Worm (Caenorhabditis elegans) whole organism, dauer: Measurements from ENCODE around the gene fbxa-167.
"Not testable (repeated sequence)": the region's sequence is repeated elsewhere in the genome, so short reads cannot be mapped to it uniquely, and the experiment has no call there.

Experiments
- unc-62 ChIP-seq: sonication (generic microtip); optimal IDR thresholded peaks from 2 replicates; lab custom pipeline; 2017; ENCODE audit warnings: missing biosample characterization, missing genetic modification reagents, missing genetic modification characterization

The fbxa-167 gene

DNA sequence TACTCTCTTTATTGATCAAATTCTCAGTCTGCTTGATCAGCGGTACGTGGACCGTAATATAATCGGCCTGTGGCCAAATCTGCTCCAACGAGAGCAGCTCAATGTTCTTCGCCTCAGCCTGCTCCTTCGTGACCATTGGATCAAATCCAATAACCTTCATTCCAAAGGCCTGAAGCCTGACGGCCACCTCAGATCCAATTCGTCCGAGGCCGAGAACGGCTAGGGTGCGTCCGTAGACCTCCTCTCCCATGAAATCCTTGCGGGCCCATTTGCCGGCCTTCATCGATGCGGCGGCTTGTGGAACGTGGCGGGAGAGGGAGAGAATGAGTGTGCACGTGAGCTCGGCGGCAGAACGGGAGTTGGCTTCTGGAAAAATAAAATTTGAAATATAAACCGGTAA is 3.8 kb upstream of the fbxa-167 start:
- TF ChIP-seq unc-62 (GFP tag; lab: Kevin White, UChicago) = no peak

DNA sequence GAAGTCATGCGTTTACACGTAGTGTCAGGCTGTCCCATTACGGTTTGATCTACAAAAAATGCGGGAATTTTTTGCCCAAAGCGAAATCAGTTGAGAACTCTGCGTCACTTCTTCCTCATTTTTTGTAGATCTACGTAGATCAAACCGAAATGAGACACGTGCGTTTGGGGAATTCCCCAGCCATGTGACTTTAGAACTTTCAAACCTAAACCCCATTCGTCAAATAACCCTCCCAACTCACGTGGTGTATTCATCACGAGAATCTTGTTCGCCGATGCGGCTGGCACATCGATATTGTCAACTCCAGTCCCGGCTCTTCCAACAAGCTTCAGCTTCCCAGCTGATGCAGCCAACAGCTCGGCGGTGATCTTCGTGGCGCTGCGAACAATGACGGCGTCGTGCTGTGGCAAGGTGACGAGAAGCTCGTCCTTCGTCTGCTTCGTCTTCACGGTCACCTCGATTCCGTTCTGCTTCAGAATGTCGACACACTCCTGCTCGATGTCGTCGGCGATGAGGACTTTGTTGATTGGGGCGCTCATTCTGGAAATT is 3.3 kb upstream of the fbxa-167 start, which contains the start of gene phdh-1:
phdh-1 (minus strand) TSS at position 540 of the 549 bp plus-strand sequence.
- TF ChIP-seq unc-62 (GFP tag; lab: Kevin White, UChicago) = no peak

DNA sequence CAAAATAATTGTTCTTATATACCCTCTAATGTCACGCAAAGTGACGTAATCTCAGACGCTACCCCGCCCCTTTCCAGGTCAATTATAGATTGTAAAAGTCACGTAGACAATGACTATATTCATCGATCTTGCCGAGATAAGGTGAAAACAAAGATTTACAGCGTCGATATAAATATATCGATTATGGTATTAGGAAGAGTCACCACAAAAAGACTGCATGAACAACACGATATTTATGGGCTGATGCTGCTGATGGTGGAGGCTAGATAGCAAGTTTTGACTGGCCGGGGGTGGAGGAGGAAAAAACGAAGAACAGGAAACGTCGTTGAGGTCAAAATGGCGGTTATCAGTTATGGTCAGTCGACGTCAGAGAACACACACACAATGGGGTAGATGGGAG is 2.7 kb upstream of the fbxa-167 start:
- no peak for TF ChIP-seq unc-62 (GFP tag; lab: Kevin White, UChicago)

DNA sequence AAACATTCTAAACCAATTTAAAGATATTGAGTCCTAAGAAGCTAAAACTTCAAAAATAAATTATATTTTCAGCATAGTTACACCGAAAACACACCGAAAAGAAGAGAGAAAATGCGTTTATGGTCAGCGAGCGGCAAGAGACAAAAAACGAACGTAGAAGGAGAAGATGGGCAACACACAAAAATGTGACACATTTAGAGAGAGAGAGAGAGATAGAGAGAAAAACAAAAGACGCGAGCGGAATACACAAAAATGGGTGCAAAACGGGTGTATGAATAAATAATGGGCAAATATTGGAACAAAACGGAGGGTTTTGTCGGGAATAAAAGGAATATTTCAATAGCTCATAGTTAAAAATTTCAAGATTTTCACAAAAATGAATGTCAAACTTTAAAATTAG is 1.1 kb upstream of the fbxa-167 start:
- TF ChIP-seq unc-62 (GFP tag; lab: Kevin White, UChicago) = no peak

DNA sequence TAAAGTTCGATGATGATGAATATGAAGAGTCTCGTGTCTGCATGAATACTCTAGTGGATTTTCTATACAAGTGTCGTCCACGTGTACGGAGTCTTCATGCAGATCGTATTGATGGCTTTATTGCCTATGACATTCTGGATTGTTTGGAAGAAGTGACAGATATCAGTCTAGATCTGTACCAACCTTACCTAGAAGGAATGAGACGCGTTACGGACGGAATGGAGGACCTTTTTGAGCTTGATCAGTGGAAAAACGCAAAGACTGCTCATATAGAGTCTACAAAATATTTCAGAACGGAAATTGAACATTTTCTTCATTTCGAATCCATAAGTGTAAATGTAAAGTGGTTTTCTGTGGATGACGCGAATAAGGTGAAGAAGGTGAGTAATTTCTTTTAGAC is 6.9 kb downstream of the fbxa-167 start, which contains the start of gene fbxa-169:
fbxa-169 (plus strand) TSS at position 301 of the 400 bp plus-strand sequence.
- TF ChIP-seq unc-62 (GFP tag; lab: Kevin White, UChicago) = no peak

DNA sequence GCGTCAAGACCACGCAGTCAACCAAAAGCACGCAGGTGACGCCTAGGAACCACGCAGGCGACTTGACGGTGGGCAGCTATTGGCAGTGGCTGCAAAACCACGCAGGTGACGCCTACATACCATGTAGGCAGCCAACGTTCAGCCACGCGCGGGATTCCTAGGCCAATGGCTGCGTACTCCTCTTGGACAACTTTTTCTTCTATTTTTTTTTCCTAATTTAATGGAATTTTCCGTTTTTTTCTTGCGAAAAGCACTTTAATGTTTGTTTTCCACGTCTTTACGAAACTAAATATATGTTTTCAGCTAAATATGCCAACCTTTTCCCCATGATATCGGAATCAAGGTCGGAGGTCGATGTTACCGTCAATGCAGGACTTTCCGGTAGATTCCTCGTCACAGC is 13.4 kb downstream of the fbxa-167 start, which contains the start of gene C31C9.9:
C31C9.9 (plus strand) TSS at position 301 of the 400 bp plus-strand sequence.
- not testable (repeated sequence) for TF ChIP-seq unc-62 (GFP tag; lab: Kevin White, UChicago)

DNA sequence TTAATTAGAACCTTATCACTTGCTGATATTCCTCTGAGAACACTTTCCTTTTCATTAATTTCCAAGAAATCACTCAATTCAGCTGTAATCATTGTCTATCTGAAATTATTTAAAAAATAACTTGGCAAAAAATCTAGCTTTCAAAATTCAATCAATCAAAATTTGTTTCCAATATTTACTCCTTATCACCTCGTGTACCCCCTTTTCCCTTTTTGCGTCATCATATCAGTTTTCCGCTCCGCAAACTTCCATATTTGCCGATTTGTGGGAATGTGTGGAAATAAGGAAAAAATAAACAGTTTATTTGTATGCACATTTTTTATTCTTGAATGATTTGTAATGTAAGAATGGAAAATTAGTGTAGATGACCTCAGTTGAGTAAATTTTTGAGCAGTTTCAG is 20.7 kb downstream of the fbxa-167 start, which contains the start of gene C31C9.6:
C31C9.6 (minus strand) TSS at position 101 of the 400 bp plus-strand sequence.
- not testable (repeated sequence) for TF ChIP-seq unc-62 (GFP tag; lab: Kevin White, UChicago)

DNA sequence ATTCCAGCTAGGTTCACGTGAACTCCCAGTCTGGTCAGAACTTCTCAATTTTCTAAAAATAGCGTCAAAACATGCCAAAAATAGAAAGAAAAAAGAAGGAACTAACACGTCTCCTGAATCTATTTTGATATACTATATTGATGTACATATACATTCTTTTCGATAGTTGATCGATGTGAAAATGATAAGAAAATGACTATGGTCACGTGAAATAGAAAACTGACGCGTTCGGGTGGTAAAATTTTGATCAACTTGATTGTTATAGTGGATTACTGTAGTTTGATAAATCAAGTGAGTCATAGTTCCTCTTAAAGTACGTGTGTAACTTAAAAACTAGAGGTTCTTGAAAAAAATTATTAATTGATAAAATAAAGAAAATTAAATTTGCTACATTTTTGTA is 23.1 kb downstream of the fbxa-167 start:
- TF ChIP-seq unc-62 (GFP tag; lab: Kevin White, UChicago) = no peak

DNA sequence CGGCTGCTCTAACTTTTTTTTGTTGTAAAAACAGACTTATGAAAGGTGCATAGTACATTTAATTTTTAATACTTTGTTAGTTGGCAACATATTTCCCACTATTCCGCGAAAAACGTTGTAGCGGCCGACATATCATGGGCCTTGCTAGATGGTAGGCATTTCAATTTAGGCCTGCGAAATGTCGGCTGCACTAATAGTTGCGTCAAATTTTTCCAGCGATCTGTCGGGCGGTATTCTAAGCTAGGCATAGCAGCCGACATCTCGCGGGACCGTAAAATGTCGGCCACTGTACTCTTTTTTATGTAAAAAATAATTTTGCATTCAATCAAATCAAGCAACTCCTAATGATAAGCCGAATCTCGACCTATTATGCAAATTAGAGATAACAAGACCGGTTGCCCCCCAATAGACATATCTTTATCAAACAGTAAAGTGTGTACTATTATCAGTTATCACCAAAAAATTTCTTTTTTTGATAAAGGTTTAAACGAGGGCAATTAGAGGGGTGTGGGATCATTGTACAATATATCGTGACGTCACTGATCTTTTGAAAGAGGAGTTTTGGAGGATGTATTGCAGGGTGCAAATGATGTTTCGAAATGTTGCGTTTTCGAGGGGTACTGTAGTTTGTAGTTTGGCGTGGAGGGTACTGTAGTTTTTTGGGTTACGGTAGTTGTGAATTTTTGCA is 23.8 kb downstream of the fbxa-167 start:
- TF ChIP-seq unc-62 (GFP tag; lab: Kevin White, UChicago) = no peak

DNA sequence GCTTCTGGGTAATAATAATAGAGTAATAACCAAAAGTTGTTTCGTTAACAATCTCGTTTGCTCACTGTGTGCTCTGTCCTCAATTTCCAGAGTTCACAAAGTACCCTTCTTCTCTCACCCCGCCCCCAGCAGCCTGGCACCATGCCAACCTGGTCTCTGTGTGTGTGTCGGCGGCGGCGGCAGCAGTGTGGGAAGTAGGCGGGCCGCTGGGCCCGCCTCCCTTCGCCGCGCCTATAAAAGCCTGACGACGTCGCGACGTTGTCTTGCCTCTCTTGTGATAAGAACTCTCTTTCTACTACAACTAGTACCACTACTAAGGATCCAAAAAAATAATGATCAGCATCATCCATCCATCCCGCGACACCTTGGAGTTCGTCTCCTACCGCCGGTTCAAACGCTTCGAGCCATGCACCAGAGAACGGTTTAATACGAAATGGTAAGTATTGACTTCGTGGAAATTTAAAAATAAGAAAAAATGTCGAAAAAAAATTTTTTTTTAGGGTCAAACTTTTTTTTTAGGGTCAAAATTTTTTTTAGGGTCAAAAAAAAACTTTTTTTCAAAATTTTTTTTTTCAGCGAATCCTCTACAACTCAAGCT is 27.7 kb downstream of the fbxa-167 start, which contains the start of gene C31C9.7:
C31C9.7 (plus strand) TSS at position 261 of the 598 bp plus-strand sequence.
- no peak for TF ChIP-seq unc-62 (GFP tag; lab: Kevin White, UChicago)

DNA sequence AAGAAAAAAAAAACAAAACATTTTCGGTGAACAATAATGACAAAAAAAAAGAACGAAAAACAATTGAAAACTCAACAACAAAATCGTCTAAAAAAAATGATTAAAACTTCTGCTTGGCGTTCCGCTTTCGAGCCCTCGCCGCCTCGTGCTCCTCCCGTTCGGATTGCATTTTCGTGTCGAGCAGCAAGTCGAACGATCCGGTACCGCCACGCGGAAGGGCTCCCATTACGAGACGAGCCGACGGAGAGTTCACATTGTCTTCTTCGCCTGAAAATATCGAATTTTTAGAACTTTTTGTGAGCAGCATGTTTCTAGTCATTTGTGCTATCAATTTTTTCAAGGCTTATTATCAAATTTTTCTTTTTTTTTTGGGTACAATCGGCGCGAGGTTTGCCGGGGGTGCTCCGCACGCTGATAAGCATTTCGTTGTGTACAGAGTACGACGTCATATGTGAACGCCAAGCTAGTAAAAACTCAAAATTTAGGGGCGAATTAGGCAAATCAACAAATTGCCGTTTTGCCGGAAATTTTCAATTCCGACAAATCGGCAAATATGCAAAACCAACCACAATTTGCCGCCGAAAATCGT is 29.5 kb downstream of the fbxa-167 start:
- TF ChIP-seq unc-62 (GFP tag; lab: Kevin White, UChicago) = no peak

DNA sequence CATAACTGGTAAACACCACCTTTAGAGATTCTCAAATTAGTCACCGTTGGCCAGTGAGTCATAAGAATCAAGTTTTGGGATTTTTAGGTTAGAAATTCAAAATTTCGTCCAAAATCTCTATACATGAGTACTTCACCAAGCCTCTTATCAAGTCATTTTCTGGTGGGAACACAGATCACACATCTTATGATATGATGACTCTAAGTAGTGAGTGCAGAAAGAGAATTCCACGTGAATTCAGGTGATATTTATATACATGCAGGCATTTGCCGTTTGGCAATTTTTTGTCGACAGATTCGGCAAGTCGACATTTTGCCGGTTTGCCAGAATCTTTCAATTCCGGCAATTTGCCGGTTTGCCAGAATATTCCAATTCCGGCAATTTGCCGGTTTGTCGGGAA is 30.8 kb downstream of the fbxa-167 start:
- TF ChIP-seq unc-62 (GFP tag; lab: Kevin White, UChicago) = no peak

DNA sequence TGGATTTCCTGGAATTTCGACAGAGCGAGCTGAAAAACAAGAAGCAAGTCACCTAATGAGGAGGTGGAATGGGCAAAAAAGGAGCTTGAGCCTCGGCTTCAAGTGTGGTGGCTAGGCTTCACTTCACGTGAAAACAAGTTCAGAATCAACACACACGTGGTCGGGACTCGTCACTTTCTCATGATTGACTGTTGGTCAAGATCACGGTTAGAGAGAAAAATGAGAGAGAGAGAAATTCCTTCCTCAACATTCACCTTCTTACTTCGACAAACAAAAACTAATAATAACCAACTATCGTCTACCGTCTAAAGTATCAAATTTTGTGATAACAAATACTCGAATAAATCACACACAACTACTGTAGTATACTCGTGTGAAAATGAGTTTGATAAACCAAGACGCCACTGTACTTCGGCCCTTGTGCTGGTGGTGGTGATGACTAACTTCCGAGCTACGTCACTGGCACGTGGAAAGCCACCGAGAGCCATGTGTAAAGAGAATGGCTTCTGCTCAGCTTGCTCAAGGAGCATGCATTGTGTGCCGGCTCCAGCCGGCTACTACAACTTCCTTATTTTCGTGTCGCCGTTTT is 32.4 kb downstream of the fbxa-167 start:
- TF ChIP-seq unc-62 (GFP tag; lab: Kevin White, UChicago) = no peak

DNA sequence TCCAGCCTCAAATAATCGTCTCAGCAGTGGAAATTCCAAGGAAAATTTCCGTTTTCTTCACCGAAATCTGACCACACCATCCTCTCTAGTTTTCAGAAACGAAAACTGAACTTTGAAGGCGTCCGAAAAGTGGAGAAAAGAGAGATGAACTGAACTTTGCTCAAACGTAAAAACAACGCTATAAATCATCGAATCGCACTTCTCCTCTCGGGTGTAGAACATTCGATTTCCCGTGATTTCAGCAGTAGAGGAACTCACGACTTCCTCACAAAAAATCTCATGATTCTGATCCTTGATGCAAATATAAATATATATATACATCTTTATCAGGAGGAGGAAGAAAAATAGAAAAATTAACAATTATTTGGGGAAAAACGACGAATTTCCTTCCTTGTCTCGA is 33.9 kb downstream of the fbxa-167 start:
- TF ChIP-seq unc-62 (GFP tag; lab: Kevin White, UChicago) = no peak

DNA sequence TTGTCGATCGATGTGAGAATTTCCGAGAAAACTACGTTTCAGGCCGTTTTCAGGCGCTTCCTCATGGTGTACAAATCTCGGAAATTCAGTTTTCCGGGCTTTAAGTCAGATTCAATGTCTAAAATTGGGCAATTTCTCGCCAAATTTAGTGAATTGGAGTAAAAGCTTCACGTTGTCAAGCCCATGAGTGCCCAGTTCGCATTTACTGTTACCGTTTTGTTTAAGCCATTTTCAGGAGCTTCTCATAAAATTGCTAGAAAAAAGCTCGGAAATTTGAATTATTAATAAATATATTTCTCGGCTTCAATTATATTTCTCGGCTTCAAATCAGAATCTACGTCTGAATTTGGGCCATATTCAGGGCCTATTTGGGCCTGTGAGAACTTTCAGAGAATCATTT is 36.6 kb downstream of the fbxa-167 start:
- no peak for TF ChIP-seq unc-62 (GFP tag; lab: Kevin White, UChicago)
